Fruit fly (Drosophila melanogaster) whole organism, embryonic: Measurements from ENCODE around the gene CG5805.

Source experiments
- Antp ChIP-seq: fragments of 200-800 bp; sonication (Bioruptor generic); optimal IDR thresholded peaks from 3 replicates; lab custom pipeline; 2016; ENCODE audit warnings: missing biosample characterization, missing genetic modification characterization
- Bgb ChIP-seq: fragments of 200-800 bp; sonication (Bioruptor generic); IDR thresholded peaks from 2 replicates; pipeline ENCODE4 v1.3.6; 2022; ENCODE audit warnings: missing biosample characterization, missing genetic modification characterization; ENCODE audit not compliant: partially characterized antibody
- Blimp-1 ChIP-seq: fragments of 200-800 bp; sonication (Bioruptor generic); optimal IDR thresholded peaks from 3 replicates; lab custom pipeline; 2018; ENCODE audit warnings: missing biosample characterization, missing genetic modification characterization, mild to moderate bottlenecking, moderate library complexity, missing genetic modification reagents
- C15 ChIP-seq: fragments of 200-800 bp; sonication (Bioruptor generic); IDR thresholded peaks from 3 replicates; pipeline ENCODE4 v1.3.6; 2022; ENCODE audit warnings: missing biosample characterization, missing genetic modification characterization
- CG10209 ChIP-seq: fragments of 200-800 bp; sonication (Bioruptor generic); optimal IDR thresholded peaks from 3 replicates; lab custom pipeline; 2017; ENCODE audit warnings: missing biosample characterization, mild to moderate bottlenecking, missing genetic modification characterization, missing genetic modification reagents
- CG10321 ChIP-seq: fragments of 200-800 bp; sonication (Bioruptor generic); IDR thresholded peaks from 2 replicates; pipeline ENCODE4 v1.3.6; 2022; ENCODE audit warnings: missing biosample characterization, missing genetic modification characterization
- CG12299 ChIP-seq: fragments of 200-800 bp; sonication (Bioruptor generic); optimal IDR thresholded peaks from 2 replicates; lab custom pipeline; 2018; ENCODE audit warnings: missing biosample characterization, mild to moderate bottlenecking, missing genetic modification characterization
- CG13624 ChIP-seq: fragments of 200-800 bp; sonication (Bioruptor generic); optimal IDR thresholded peaks from 2 replicates; lab custom pipeline; 2016; ENCODE audit warnings: missing biosample characterization, missing genetic modification characterization
- CG1603 ChIP-seq: fragments of 200-800 bp; sonication (Bioruptor generic); optimal IDR thresholded peaks from 2 replicates; lab custom pipeline; 2019; ENCODE audit warnings: missing biosample characterization, mild to moderate bottlenecking, missing genetic modification characterization, moderate library complexity
- CG16813 ChIP-seq: fragments of 200-800 bp; sonication (Bioruptor generic); IDR thresholded peaks from 3 replicates; pipeline ENCODE4 v1.3.6; 2022; ENCODE audit warnings: missing biosample characterization, missing genetic modification characterization; ENCODE audit not compliant: partially characterized antibody
- CG17186 ChIP-seq: fragments of 200-800 bp; sonication (Bioruptor generic); optimal IDR thresholded peaks from 3 replicates; lab custom pipeline; 2017; ENCODE audit warnings: missing biosample characterization, missing genetic modification reagents, missing genetic modification characterization
- CG2129 ChIP-seq: fragments of 200-800 bp; sonication (Bioruptor generic); IDR thresholded peaks from 2 replicates; pipeline ENCODE4 v1.3.6; 2022; ENCODE audit warnings: missing biosample characterization, missing genetic modification characterization; ENCODE audit not compliant: partially characterized antibody
- CG2875 ChIP-seq: fragments of 200-800 bp; sonication (Bioruptor generic); optimal IDR thresholded peaks from 2 replicates; lab custom pipeline; 2017; ENCODE audit warnings: missing biosample characterization, mild to moderate bottlenecking, missing genetic modification characterization, missing genetic modification reagents
- CG2889 ChIP-seq: fragments of 200-800 bp; sonication (Bioruptor generic); IDR thresholded peaks from 3 replicates; pipeline ENCODE4 v1.3.6; 2022; ENCODE audit warnings: missing biosample characterization, missing genetic modification characterization
- CG31365 ChIP-seq: fragments of 200-800 bp; sonication (Bioruptor generic); optimal IDR thresholded peaks from 2 replicates; lab custom pipeline; 2018; ENCODE audit warnings: missing biosample characterization, mild to moderate bottlenecking, missing genetic modification characterization
- CG3407 ChIP-seq: fragments of 200-800 bp; sonication (Bioruptor generic); optimal IDR thresholded peaks from 2 replicates; lab custom pipeline; 2018; ENCODE audit warnings: missing biosample characterization, mild to moderate bottlenecking, missing genetic modification characterization
- CG4424 ChIP-seq: fragments of 200-800 bp; sonication (Bioruptor generic); optimal IDR thresholded peaks from 3 replicates; lab custom pipeline; 2016; ENCODE audit warnings: missing biosample characterization, missing genetic modification characterization
- CG5245 ChIP-seq: fragments of 200-800 bp; sonication (Bioruptor generic); optimal IDR thresholded peaks from 3 replicates; lab custom pipeline; 2016; ENCODE audit warnings: missing biosample characterization, missing genetic modification characterization
- CG8089 ChIP-seq: fragments of 200-800 bp; sonication (Bioruptor generic); optimal IDR thresholded peaks from 3 replicates; lab custom pipeline; 2016; ENCODE audit warnings: missing biosample characterization, missing genetic modification characterization
- Deaf1 ChIP-seq: fragments of 200-800 bp; optimal IDR thresholded peaks from 3 replicates; lab custom pipeline; 2019; ENCODE audit warnings: missing biosample characterization, mild to moderate bottlenecking, missing genetic modification characterization, moderate library complexity
- Dfd ChIP-seq, 2 experiments: fragments of >200 bp; optimal IDR thresholded peaks; 2 replicates each; lab custom pipeline; 2017; ENCODE audit warnings: missing biosample characterization in 2 of 2, missing genetic modification characterization in 2 of 2
- Doc3 ChIP-seq: fragments of 200-800 bp; sonication (Bioruptor generic); IDR thresholded peaks from 3 replicates; pipeline ENCODE4 v1.3.6; 2022; ENCODE audit warnings: missing biosample characterization, missing genetic modification characterization; ENCODE audit not compliant: partially characterized antibody
- Meics ChIP-seq: fragments of 200-800 bp; sonication (Bioruptor generic); optimal IDR thresholded peaks from 2 replicates; lab custom pipeline; 2017; ENCODE audit warnings: missing biosample characterization, mild to moderate bottlenecking, missing genetic modification characterization
- Mes4 ChIP-seq: fragments of 200-800 bp; sonication (Bioruptor generic); optimal IDR thresholded peaks from 2 replicates; lab custom pipeline; 2016; ENCODE audit warnings: missing biosample characterization, missing genetic modification characterization
- Oli ChIP-seq: fragments of 200-800 bp; sonication (Bioruptor generic); optimal IDR thresholded peaks from 2 replicates; lab custom pipeline; 2018; ENCODE audit warnings: missing biosample characterization, mild to moderate bottlenecking, missing genetic modification characterization, moderate library complexity
- Rfx ChIP-seq: fragments of 200-800 bp; sonication (Bioruptor generic); IDR thresholded peaks from 2 replicates; pipeline ENCODE4 v1.3.6; 2022; ENCODE audit warnings: missing biosample characterization, missing genetic modification characterization
- Rx ChIP-seq: fragments of 200-800 bp; sonication (Bioruptor generic); IDR thresholded peaks from 2 replicates; pipeline ENCODE4 v1.3.6; 2022; ENCODE audit warnings: missing biosample characterization, missing genetic modification characterization
- Sry-δ ChIP-seq: fragments of 200-800 bp; sonication (Bioruptor generic); optimal IDR thresholded peaks from 2 replicates; lab custom pipeline; 2016; ENCODE audit warnings: missing biosample characterization, missing genetic modification characterization
- Ssrp ChIP-seq: fragments of 200-800 bp; sonication (Bioruptor generic); optimal IDR thresholded peaks from 2 replicates; lab custom pipeline; 2018; ENCODE audit warnings: missing biosample characterization, mild to moderate bottlenecking, missing genetic modification characterization, moderate library complexity
- Vsx1 ChIP-seq: fragments of 200-800 bp; sonication (Bioruptor generic); optimal IDR thresholded peaks from 2 replicates; lab custom pipeline; 2017; ENCODE audit warnings: missing biosample characterization, mild to moderate bottlenecking, missing genetic modification characterization, missing genetic modification reagents
- ap ChIP-seq: fragments of 200-800 bp; sonication (Bioruptor generic); IDR thresholded peaks from 2 replicates; pipeline ENCODE4 v1.3.6; 2022; ENCODE audit warnings: missing biosample characterization, missing genetic modification characterization
- ara ChIP-seq: fragments of 200-800 bp; sonication (Bioruptor generic); IDR thresholded peaks from 2 replicates; pipeline ENCODE4 v1.3.6; 2022; ENCODE audit warnings: missing biosample characterization, missing genetic modification characterization
- dmrt11E ChIP-seq: fragments of 200-800 bp; sonication (Bioruptor generic); optimal IDR thresholded peaks from 3 replicates; lab custom pipeline; 2018; ENCODE audit warnings: missing biosample characterization, mild to moderate bottlenecking, missing genetic modification characterization, moderate library complexity
- emc ChIP-seq: fragments of 200-800 bp; sonication (Bioruptor generic); optimal IDR thresholded peaks from 2 replicates; lab custom pipeline; 2016; ENCODE audit warnings: missing biosample characterization, missing genetic modification characterization
- esg ChIP-seq: fragments of 200-800 bp; sonication (Bioruptor generic); conservative IDR thresholded peaks from 2 replicates; pipeline ENCODE4 v1.3.6; 2022; ENCODE audit warnings: missing biosample characterization, missing genetic modification characterization
- gcm2 ChIP-seq: fragments of 200-800 bp; sonication (Bioruptor generic); optimal IDR thresholded peaks from 2 replicates; lab custom pipeline; 2016; ENCODE audit warnings: missing biosample characterization, missing genetic modification characterization
- gem ChIP-seq: fragments of 200-800 bp; sonication (Bioruptor generic); optimal IDR thresholded peaks from 2 replicates; lab custom pipeline; 2019; ENCODE audit warnings: missing biosample characterization, mild to moderate bottlenecking, missing genetic modification characterization, moderate library complexity
- ham ChIP-seq: fragments of 200-800 bp; sonication (Bioruptor generic); IDR thresholded peaks from 2 replicates; pipeline ENCODE4 v1.3.6; 2022; ENCODE audit warnings: missing biosample characterization, missing genetic modification characterization
- jumu ChIP-seq: fragments of 200-800 bp; sonication (Bioruptor generic); optimal IDR thresholded peaks from 3 replicates; lab custom pipeline; 2016; ENCODE audit warnings: missing biosample characterization, missing genetic modification characterization
- lmd ChIP-seq: fragments of 200-800 bp; sonication (Bioruptor generic); IDR thresholded peaks from 2 replicates; pipeline ENCODE4 v1.3.6; 2022; ENCODE audit warnings: missing biosample characterization, missing genetic modification characterization
- lov ChIP-seq, 2 experiments: fragments of 200-800 bp in 1 of 2; fragments of >200 bp in 1 of 2; sonication (Bioruptor generic) in 1 of 2; IDR thresholded peaks in 1 of 2; optimal IDR thresholded peaks in 1 of 2; 2 replicates in 1 of 2; 3 replicates in 1 of 2; pipeline versions ENCODE4 v1.3.6 to Lab custom; 2017 to 2022; ENCODE audit warnings: missing biosample characterization in 1 of 2, missing genetic modification characterization in 1 of 2
- luna ChIP-seq: fragments of 200-800 bp; sonication (Bioruptor generic); optimal IDR thresholded peaks from 2 replicates; lab custom pipeline; 2016; ENCODE audit warnings: missing biosample characterization, missing genetic modification characterization
- pb ChIP-seq: fragments of 200-800 bp; sonication (Bioruptor generic); optimal IDR thresholded peaks from 3 replicates; lab custom pipeline; 2016; ENCODE audit warnings: missing biosample characterization, missing genetic modification characterization
- prd ChIP-seq, 3 experiments: fragments of >200 bp in 2 of 3; fragments of 200-800 bp in 1 of 3; sonication (Bioruptor generic) in 1 of 3; optimal IDR thresholded peaks in 2 of 3; IDR thresholded peaks in 1 of 3; 2 replicates in 2 of 3; 3 replicates in 1 of 3; pipeline versions ENCODE4 v1.3.6 to Lab custom; 2017 to 2022; ENCODE audit warnings: missing biosample characterization in 1 of 3, missing genetic modification characterization in 1 of 3
- pum ChIP-seq: fragments of 200-800 bp; sonication (Bioruptor generic); optimal IDR thresholded peaks from 2 replicates; lab custom pipeline; 2016; ENCODE audit warnings: missing biosample characterization, missing genetic modification characterization
- slbo ChIP-seq: fragments of 200-800 bp; sonication (Bioruptor generic); IDR thresholded peaks from 2 replicates; pipeline ENCODE4 v1.3.6; 2022; ENCODE audit warnings: missing biosample characterization, missing genetic modification characterization
- wek ChIP-seq: fragments of 200-800 bp; sonication (Bioruptor generic); optimal IDR thresholded peaks from 3 replicates; lab custom pipeline; 2018; ENCODE audit warnings: missing biosample characterization, mild to moderate bottlenecking, missing genetic modification characterization, moderate library complexity
- wor ChIP-seq: fragments of 200-800 bp; sonication (Bioruptor generic); IDR thresholded peaks from 2 replicates; pipeline ENCODE4 v1.3.6; 2022; ENCODE audit warnings: missing biosample characterization, missing genetic modification characterization

CG5805 gene

dm6 chr3R:24810844-24811625, 23.8 kb upstream of the CG5805 start (continued):
- TF ChIP-seq Deaf1 (tag; lab: Kevin White, UChicago) = no peak
- TF ChIP-seq prd (optimal IDR thresholded peaks at IDR 0.05; lab: Kevin White, UChicago) = no peak
- TF ChIP-seq prd (GFP tag; IDR thresholded peaks at IDR 0.05; lab: Robert Waterston, UW) = peak; percentile 86
- no peak for TF ChIP-seq CG16813 (GFP tag; lab: Robert Waterston, UW)
- TF ChIP-seq CG2875 = peak; percentile 77
- TF ChIP-seq gcm2 (GFP tag; lab: Kevin White, UChicago) = peak; percentile 78
- TF ChIP-seq Meics (GFP tag; lab: Kevin White, UChicago) = peak; percentile 89
- TF ChIP-seq Rfx (GFP tag; lab: Robert Waterston, UW) = peak; percentile 95
- TF ChIP-seq ham (GFP tag; lab: Robert Waterston, UW) = no peak
- TF ChIP-seq ara (GFP tag; lab: Robert Waterston, UW) = peak; percentile 78
- TF ChIP-seq Oli (tag; lab: Kevin White, UChicago) = peak; percentile 89
- no peak for TF ChIP-seq lov (optimal IDR thresholded peaks at IDR 0.05; lab: Kevin White, UChicago)
- TF ChIP-seq lov (GFP tag; IDR thresholded peaks at IDR 0.05; lab: Robert Waterston, UW) = peak; percentile 73; the same call in 2 of the 3 replicates
- TF ChIP-seq Vsx1 (GFP tag; lab: Kevin White, UChicago) = peak; percentile 66
- peak; percentile 74 for TF ChIP-seq wor (GFP tag; lab: Robert Waterston, UW)
- peak; percentile 60 for TF ChIP-seq CG3407
- peak; percentile 55; the same call in 1 of the 2 replicates for TF ChIP-seq CG10321 (GFP tag; lab: Robert Waterston, UW)
- peak; percentile 79 for TF ChIP-seq Ssrp (tag; lab: Kevin White, UChicago)
- peak; percentile 79 for TF ChIP-seq Antp (GFP tag; lab: Kevin White, UChicago)
- TF ChIP-seq Blimp-1 (GFP tag; lab: Kevin White, UChicago) = peak; percentile 81
- TF ChIP-seq CG2129 (GFP tag; lab: Robert Waterston, UW) = no peak
- peak; percentile 79 for TF ChIP-seq Rx
- peak; percentile 83 for TF ChIP-seq CG4424 (GFP tag; lab: Kevin White, UChicago)
- peak; percentile 74 for TF ChIP-seq CG8089 (GFP tag; lab: Kevin White, UChicago)
- peak; percentile 77 for TF ChIP-seq wek (GFP tag; lab: Kevin White, UChicago)
- TF ChIP-seq CG17186 = peak; percentile 33
- peak; percentile 92 for TF ChIP-seq CG13624 (GFP tag; lab: Kevin White, UChicago)
- peak; percentile 88 for TF ChIP-seq esg (GFP tag; lab: Robert Waterston, UW)
- TF ChIP-seq luna (GFP tag; lab: Kevin White, UChicago) = peak; percentile 69
- TF ChIP-seq ap = peak; percentile 79
- peak; percentile 73 for TF ChIP-seq CG12299 (tag; lab: Kevin White, UChicago)
- peak; percentile 48 for TF ChIP-seq Sry-δ (GFP tag; lab: Kevin White, UChicago)
- TF ChIP-seq slbo = peak; percentile 94
- TF ChIP-seq emc = peak; percentile 83
- peak; percentile 91 for TF ChIP-seq CG1603 (tag; lab: Kevin White, UChicago)
- peak; percentile 40 for TF ChIP-seq dmrt11E (tag; lab: Kevin White, UChicago)
- no peak for TF ChIP-seq Dfd (GFP tag; optimal IDR thresholded peaks at IDR 0.05; lab: Kevin White, UChicago)
- TF ChIP-seq C15 = peak; percentile 83
- peak; percentile 91 for TF ChIP-seq gem (tag; lab: Kevin White, UChicago)
- peak; percentile 78; the same call in 2 of the 3 replicates for TF ChIP-seq CG2889 (GFP tag; lab: Robert Waterston, UW)
- TF ChIP-seq jumu (GFP tag; lab: Kevin White, UChicago) = peak; percentile 77
- peak; percentile 74 for TF ChIP-seq pb (GFP tag; lab: Kevin White, UChicago)
- peak; percentile 87 for TF ChIP-seq CG5245 (GFP tag; lab: Kevin White, UChicago)
- peak; percentile 92 for TF ChIP-seq lmd (GFP tag; lab: Robert Waterston, UW)
- peak; percentile 74 for TF ChIP-seq CG31365 (tag; lab: Kevin White, UChicago)
- TF ChIP-seq Mes4 = peak; percentile 77
- peak; percentile 67 for TF ChIP-seq pum
- TF ChIP-seq Doc3 = no peak
- TF ChIP-seq CG10209 (GFP tag; lab: Kevin White, UChicago) = peak; percentile 86
- TF ChIP-seq Bgb (GFP tag; lab: Robert Waterston, UW) = no peak
